Fruit fly (Drosophila melanogaster) whole organism, embryonic: ENCODE measurements around the gene CG12990.
A peak's percentile ranks its signal among the peaks of the same experiment; 100 is the strongest.

Experiments
- Atf6 ChIP-seq: fragments of 200-800 bp; sonication (Bioruptor generic); IDR thresholded peaks from 2 replicates; pipeline ENCODE4 v1.3.6; 2022; ENCODE audit warnings: missing biosample characterization, missing genetic modification characterization
- BtbVII ChIP-seq: fragments of 200-800 bp; sonication (Bioruptor generic); optimal IDR thresholded peaks from 3 replicates; lab custom pipeline; 2017; ENCODE audit warnings: missing biosample characterization, mild to moderate bottlenecking, missing genetic modification characterization
- CG11696 ChIP-seq: fragments of 200-800 bp; sonication (Bioruptor generic); IDR thresholded peaks from 2 replicates; pipeline ENCODE4 v1.3.6; 2022; ENCODE audit warnings: missing biosample characterization, missing genetic modification characterization
- CG12299 ChIP-seq: fragments of 200-800 bp; sonication (Bioruptor generic); optimal IDR thresholded peaks from 2 replicates; lab custom pipeline; 2018; ENCODE audit warnings: missing biosample characterization, mild to moderate bottlenecking, missing genetic modification characterization
- CG13296 ChIP-seq: fragments of 200-800 bp; sonication (Bioruptor generic); optimal IDR thresholded peaks from 3 replicates; lab custom pipeline; 2018; ENCODE audit warnings: missing biosample characterization, mild to moderate bottlenecking, missing genetic modification characterization
- CG14050 ChIP-seq: fragments of 200-800 bp; sonication (Bioruptor generic); IDR thresholded peaks from 3 replicates; pipeline ENCODE4 v1.3.6; 2022; ENCODE audit warnings: missing biosample characterization, missing genetic modification characterization
- CG16815 ChIP-seq: fragments of 200-800 bp; sonication (Bioruptor generic); optimal IDR thresholded peaks from 3 replicates; lab custom pipeline; 2017; ENCODE audit warnings: missing biosample characterization, mild to moderate bottlenecking, missing genetic modification characterization
- CG17359 ChIP-seq: fragments of 200-800 bp; sonication (Bioruptor generic); optimal IDR thresholded peaks from 3 replicates; lab custom pipeline; 2018; ENCODE audit warnings: missing biosample characterization, mild to moderate bottlenecking, missing genetic modification characterization, moderate library complexity
- CG17802 ChIP-seq: fragments of 200-800 bp; sonication (Bioruptor generic); optimal IDR thresholded peaks from 2 replicates; lab custom pipeline; 2018; ENCODE audit warnings: missing biosample characterization, mild to moderate bottlenecking, missing genetic modification characterization, moderate library complexity
- CG18011 ChIP-seq: fragments of 200-800 bp; sonication (Bioruptor generic); optimal IDR thresholded peaks from 2 replicates; lab custom pipeline; 2017; ENCODE audit warnings: missing biosample characterization, missing genetic modification characterization, mild to moderate bottlenecking, moderate library complexity, missing genotype
- CG2120 ChIP-seq: fragments of 200-800 bp; sonication (Bioruptor generic); optimal IDR thresholded peaks from 3 replicates; lab custom pipeline; 2016; ENCODE audit warnings: missing biosample characterization, missing genetic modification characterization
- CG31365 ChIP-seq: fragments of 200-800 bp; sonication (Bioruptor generic); optimal IDR thresholded peaks from 2 replicates; lab custom pipeline; 2018; ENCODE audit warnings: missing biosample characterization, mild to moderate bottlenecking, missing genetic modification characterization
- CG32772 ChIP-seq: fragments of 200-800 bp; sonication (Bioruptor generic); IDR thresholded peaks from 2 replicates; pipeline ENCODE4 v1.3.6; 2022; ENCODE audit warnings: missing biosample characterization, missing genetic modification characterization
- CG33557 ChIP-seq: fragments of 200-800 bp; sonication (Bioruptor generic); optimal IDR thresholded peaks from 2 replicates; lab custom pipeline; 2019; ENCODE audit warnings: missing biosample characterization, mild to moderate bottlenecking, missing genetic modification characterization, moderate library complexity
- CG7271 ChIP-seq: fragments of 200-800 bp; sonication (Bioruptor generic); optimal IDR thresholded peaks from 2 replicates; lab custom pipeline; 2018; ENCODE audit warnings: missing biosample characterization, mild to moderate bottlenecking, missing genetic modification characterization, moderate library complexity
- CG9215 ChIP-seq: fragments of 200-800 bp; sonication (Bioruptor generic); IDR thresholded peaks from 2 replicates; pipeline ENCODE4 v1.3.6; 2022; ENCODE audit warnings: missing biosample characterization, missing genetic modification characterization
- CkIIα-i1 ChIP-seq: fragments of 200-800 bp; sonication (Bioruptor generic); IDR thresholded peaks from 2 replicates; pipeline ENCODE4 v1.3.6; 2022; ENCODE audit warnings: missing biosample characterization, missing genetic modification characterization
- CoRest ChIP-seq: fragments of 200-800 bp; sonication (Bioruptor generic); optimal IDR thresholded peaks from 3 replicates; lab custom pipeline; 2018; ENCODE audit warnings: missing biosample characterization, mild to moderate bottlenecking, missing genetic modification characterization, moderate library complexity
- Dbx ChIP-seq: fragments of 200-800 bp; sonication (Bioruptor generic); IDR thresholded peaks from 3 replicates; pipeline ENCODE4 v1.3.6; 2022; ENCODE audit warnings: missing biosample characterization, missing genetic modification characterization
- Doc2 ChIP-seq: fragments of 200-800 bp; sonication (Bioruptor generic); IDR thresholded peaks from 2 replicates; pipeline ENCODE4 v1.3.6; 2022; ENCODE audit warnings: missing biosample characterization, missing genetic modification characterization
- E2f2 ChIP-seq: fragments of 200-800 bp; sonication (Bioruptor generic); IDR thresholded peaks from 2 replicates; pipeline ENCODE4 v1.3.6; 2022; ENCODE audit warnings: missing biosample characterization, missing genetic modification characterization
- Fer1 ChIP-seq: fragments of 200-800 bp; sonication (Bioruptor generic); optimal IDR thresholded peaks from 2 replicates; lab custom pipeline; 2017; ENCODE audit warnings: missing biosample characterization, mild to moderate bottlenecking, missing genetic modification characterization
- Hand ChIP-seq: fragments of 200-800 bp; sonication (Bioruptor generic); optimal IDR thresholded peaks from 2 replicates; lab custom pipeline; 2017; ENCODE audit warnings: mild to moderate bottlenecking, missing biosample characterization, missing genetic modification reagents, missing genetic modification characterization
- Hr51 ChIP-seq, 2 experiments: fragments of 200-800 bp; sonication (Bioruptor generic); optimal IDR thresholded peaks; 2 replicates in 1 of 2; 3 replicates in 1 of 2; lab custom pipeline; 2016 to 2018; ENCODE audit warnings: missing biosample characterization in 2 of 2, missing genetic modification characterization in 2 of 2, mild to moderate bottlenecking in 1 of 2, moderate library complexity in 1 of 2
- Hsf ChIP-seq: fragments of 200-800 bp; sonication (Bioruptor generic); optimal IDR thresholded peaks from 3 replicates; lab custom pipeline; 2016; ENCODE audit warnings: missing biosample characterization, missing genetic modification characterization
- Lhr ChIP-seq: fragments of 200-800 bp; sonication (Bioruptor generic); optimal IDR thresholded peaks from 3 replicates; lab custom pipeline; 2017; ENCODE audit warnings: mild to moderate bottlenecking, missing biosample characterization, missing genetic modification reagents, missing genetic modification characterization
- Side ChIP-seq: fragments of 200-800 bp; sonication (Bioruptor generic); optimal IDR thresholded peaks from 2 replicates; lab custom pipeline; 2016; ENCODE audit warnings: missing biosample characterization, missing genetic modification characterization
- Trl ChIP-seq, 3 experiments: fragments of >200 bp in 2 of 3; fragments of 200-800 bp in 1 of 3; sonication (Bioruptor generic) in 1 of 3; optimal IDR thresholded peaks; 2 replicates in 1 of 3; 3 replicates in 2 of 3; lab custom pipeline; 2016 to 2017; ENCODE audit warnings: missing biosample characterization in 1 of 3, missing genetic modification characterization in 1 of 3
- Xbp1 ChIP-seq: fragments of 200-800 bp; sonication (Bioruptor generic); optimal IDR thresholded peaks from 3 replicates; lab custom pipeline; 2016; ENCODE audit warnings: missing biosample characterization, mild to moderate bottlenecking, missing genetic modification characterization
- ara ChIP-seq: fragments of 200-800 bp; sonication (Bioruptor generic); IDR thresholded peaks from 2 replicates; pipeline ENCODE4 v1.3.6; 2022; ENCODE audit warnings: missing biosample characterization, missing genetic modification characterization
- bigmax ChIP-seq: fragments of 200-800 bp; sonication (Bioruptor generic); optimal IDR thresholded peaks from 2 replicates; lab custom pipeline; 2018; ENCODE audit warnings: missing biosample characterization, mild to moderate bottlenecking, missing genetic modification characterization
- bowl ChIP-seq: fragments of 200-800 bp; sonication (Bioruptor generic); IDR thresholded peaks from 2 replicates; pipeline ENCODE4 v1.3.6; 2022; ENCODE audit warnings: missing biosample characterization, missing genetic modification characterization
- br ChIP-seq: fragments of >200 bp; optimal IDR thresholded peaks from 2 replicates; lab custom pipeline; 2017
- btn ChIP-seq: fragments of 200-800 bp; sonication (Bioruptor generic); optimal IDR thresholded peaks from 2 replicates; lab custom pipeline; 2016; ENCODE audit warnings: missing biosample characterization, missing genetic modification characterization
- corto ChIP-seq: fragments of 200-800 bp; sonication (Bioruptor generic); optimal IDR thresholded peaks from 2 replicates; lab custom pipeline; 2016; ENCODE audit warnings: missing biosample characterization, mild to moderate bottlenecking, missing genetic modification characterization, moderate library complexity
- dmrt11E ChIP-seq: fragments of 200-800 bp; sonication (Bioruptor generic); optimal IDR thresholded peaks from 3 replicates; lab custom pipeline; 2018; ENCODE audit warnings: missing biosample characterization, mild to moderate bottlenecking, missing genetic modification characterization, moderate library complexity
- gce ChIP-seq: fragments of 200-800 bp; sonication (Bioruptor generic); IDR thresholded peaks from 3 replicates; pipeline ENCODE4 v1.3.6; 2022; ENCODE audit warnings: missing biosample characterization, missing genetic modification characterization
- gcm2 ChIP-seq: fragments of 200-800 bp; sonication (Bioruptor generic); optimal IDR thresholded peaks from 2 replicates; lab custom pipeline; 2016; ENCODE audit warnings: missing biosample characterization, missing genetic modification characterization
- ind ChIP-seq: fragments of 200-800 bp; sonication (Bioruptor generic); optimal IDR thresholded peaks from 3 replicates; lab custom pipeline; 2016; ENCODE audit warnings: missing biosample characterization, missing genetic modification characterization
- kah ChIP-seq: fragments of 200-800 bp; sonication (Bioruptor generic); optimal IDR thresholded peaks from 2 replicates; lab custom pipeline; 2018; ENCODE audit warnings: missing biosample characterization, mild to moderate bottlenecking, missing genetic modification characterization
- klu ChIP-seq: fragments of 200-800 bp; sonication (Bioruptor generic); IDR thresholded peaks from 2 replicates; pipeline ENCODE4 v1.3.6; 2022; ENCODE audit warnings: missing biosample characterization, missing genetic modification characterization
- lov ChIP-seq, 2 experiments: fragments of 200-800 bp in 1 of 2; fragments of >200 bp in 1 of 2; sonication (Bioruptor generic) in 1 of 2; IDR thresholded peaks in 1 of 2; optimal IDR thresholded peaks in 1 of 2; 2 replicates in 1 of 2; 3 replicates in 1 of 2; pipeline versions ENCODE4 v1.3.6 to Lab custom; 2017 to 2022; ENCODE audit warnings: missing biosample characterization in 1 of 2, missing genetic modification characterization in 1 of 2
- nom ChIP-seq: fragments of 200-800 bp; sonication (Bioruptor generic); optimal IDR thresholded peaks from 2 replicates; lab custom pipeline; 2017; ENCODE audit warnings: missing biosample characterization, missing genetic modification characterization, mild to moderate bottlenecking, moderate library complexity, missing genetic modification reagents
- pb ChIP-seq: fragments of 200-800 bp; sonication (Bioruptor generic); optimal IDR thresholded peaks from 3 replicates; lab custom pipeline; 2016; ENCODE audit warnings: missing biosample characterization, missing genetic modification characterization
- pros ChIP-seq: fragments of 200-800 bp; sonication (Bioruptor generic); optimal IDR thresholded peaks from 3 replicates; lab custom pipeline; 2019; ENCODE audit warnings: missing biosample characterization, mild to moderate bottlenecking, missing genetic modification characterization, moderate library complexity
- pum ChIP-seq: fragments of 200-800 bp; sonication (Bioruptor generic); optimal IDR thresholded peaks from 2 replicates; lab custom pipeline; 2016; ENCODE audit warnings: missing biosample characterization, missing genetic modification characterization
- slou ChIP-seq: fragments of 200-800 bp; sonication (Bioruptor generic); optimal IDR thresholded peaks from 3 replicates; lab custom pipeline; 2016; ENCODE audit warnings: missing biosample characterization, missing genetic modification characterization
- tin ChIP-seq: fragments of 200-800 bp; sonication (Bioruptor generic); optimal IDR thresholded peaks from 3 replicates; lab custom pipeline; 2016; ENCODE audit warnings: missing biosample characterization, missing genetic modification characterization
- twi ChIP-seq: fragments of 200-800 bp; optimal IDR thresholded peaks from 2 replicates; lab custom pipeline; 2019; ENCODE audit warnings: missing biosample characterization, mild to moderate bottlenecking, missing genetic modification characterization, moderate library complexity
- tx ChIP-seq: fragments of 200-800 bp; sonication (Bioruptor generic); optimal IDR thresholded peaks from 2 replicates; lab custom pipeline; 2016; ENCODE audit warnings: missing biosample characterization, missing genetic modification characterization

Gene CG12990

DNA sequence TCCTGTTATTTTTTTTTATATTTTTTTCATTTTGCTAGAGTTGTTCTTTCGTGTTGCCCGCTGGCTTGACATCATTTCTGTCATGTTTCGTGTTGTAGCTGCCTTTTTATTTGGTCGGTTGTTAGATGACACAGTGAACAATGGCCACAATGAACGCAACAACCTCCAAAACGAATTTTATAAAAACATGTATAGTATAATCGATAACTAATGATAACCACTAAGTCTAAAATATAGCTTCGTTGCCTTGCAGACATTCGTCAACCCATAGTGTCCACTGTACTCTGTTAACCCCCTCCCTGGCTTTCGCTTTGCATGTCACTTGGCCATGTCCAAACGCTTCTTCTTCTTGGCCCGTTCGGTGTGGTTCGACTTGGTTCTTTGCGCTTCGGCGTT is 42.0 kb upstream of the CG12990 start (continued):
- TF ChIP-seq CG12299 (tag; lab: Kevin White, UChicago): peak; percentile 17
- peak; percentile 35; the same call in 1 of the 2 replicates for TF ChIP-seq CkIIα-i1
- TF ChIP-seq Doc2 (GFP tag; lab: Robert Waterston, UW): no peak
- TF ChIP-seq dmrt11E (tag; lab: Kevin White, UChicago): peak; percentile 45
- TF ChIP-seq pb (GFP tag; lab: Kevin White, UChicago): peak; percentile 42
- TF ChIP-seq tx (GFP tag; lab: Kevin White, UChicago): peak; percentile 66
- TF ChIP-seq Side (GFP tag; lab: Kevin White, UChicago): peak; percentile 77
- peak; percentile 69 for TF ChIP-seq CG14050
- TF ChIP-seq bowl: peak; percentile 38; the same call in 1 of the 2 replicates
- peak; percentile 82 for TF ChIP-seq ara (GFP tag; lab: Robert Waterston, UW)
- no peak for TF ChIP-seq CG7271 (tag; lab: Kevin White, UChicago)
- no peak for TF ChIP-seq Lhr (GFP tag; lab: Kevin White, UChicago)
- TF ChIP-seq CG17359: peak; percentile 77
- no peak for TF ChIP-seq lov (optimal IDR thresholded peaks at IDR 0.05; lab: Kevin White, UChicago)
- 0 out of 3 replicates have a peak, but pooled peaks have one; percentile 36 for TF ChIP-seq lov (GFP tag; IDR thresholded peaks at IDR 0.05; lab: Robert Waterston, UW)
- peak; percentile 75 for TF ChIP-seq CG9215 (GFP tag; lab: Robert Waterston, UW)
- TF ChIP-seq slou: no peak
- peak; percentile 37 for TF ChIP-seq twi (tag; lab: Kevin White, UChicago)
- TF ChIP-seq CoRest (tag; lab: Kevin White, UChicago): peak; percentile 52
- peak; percentile 31 for TF ChIP-seq CG31365
- TF ChIP-seq kah (GFP tag; lab: Kevin White, UChicago): no peak
- peak; percentile 59 for TF ChIP-seq Fer1 (GFP tag; lab: Kevin White, UChicago)
- TF ChIP-seq Atf6: peak; percentile 75
- TF ChIP-seq tin (GFP tag; lab: Kevin White, UChicago): peak; percentile 76
- TF ChIP-seq br: no peak
- TF ChIP-seq Dbx (GFP tag; lab: Robert Waterston, UW): peak; percentile 67; the same call in 2 of the 3 replicates
- TF ChIP-seq CG17802 (tag; lab: Kevin White, UChicago): peak; percentile 24
- TF ChIP-seq bigmax (GFP tag; lab: Kevin White, UChicago): no peak
- peak; percentile 51; the same call in 1 of the 2 replicates for TF ChIP-seq E2f2 (GFP tag; lab: Robert Waterston, UW)
- no peak for TF ChIP-seq CG33557 (GFP tag; lab: Kevin White, UChicago)
- TF ChIP-seq BtbVII (GFP tag; lab: Kevin White, UChicago): no peak
- TF ChIP-seq CG18011: no peak
- TF ChIP-seq pros: no peak
- peak; percentile 14 for TF ChIP-seq gcm2 (GFP tag; lab: Kevin White, UChicago)
- TF ChIP-seq Hand (GFP tag; lab: Kevin White, UChicago): no peak
- TF ChIP-seq corto: no peak
- TF ChIP-seq btn (GFP tag; lab: Kevin White, UChicago): peak; percentile 70
- no peak for TF ChIP-seq Trl (optimal IDR thresholded peaks at IDR 0.05; lab: Kevin White, UChicago)
- peak; percentile 79 for TF ChIP-seq Trl (GFP tag; optimal IDR thresholded peaks at IDR 0.05; lab: Kevin White, UChicago)
- peak; percentile 61 for TF ChIP-seq CG11696 (GFP tag; lab: Robert Waterston, UW)
- TF ChIP-seq CG13296 (GFP tag; lab: Kevin White, UChicago): peak; percentile 54
- peak; percentile 73 for TF ChIP-seq pum (GFP tag; lab: Kevin White, UChicago)
- TF ChIP-seq CG2120 (GFP tag; lab: Kevin White, UChicago): peak; percentile 69
- TF ChIP-seq ind: peak; percentile 82
- peak; percentile 65 for TF ChIP-seq Hsf (GFP tag; lab: Kevin White, UChicago)
- TF ChIP-seq Xbp1 (GFP tag; lab: Kevin White, UChicago): peak; percentile 63
- peak in 1 of 2 experiments; percentile 29 for TF ChIP-seq Hr51 (GFP tag; optimal IDR thresholded peaks at IDR 0.05; lab: Kevin White, UChicago)
- peak; percentile 57 for TF ChIP-seq klu
- peak; percentile 88 for TF ChIP-seq gce (GFP tag; lab: Robert Waterston, UW)
- TF ChIP-seq CG32772 (GFP tag; lab: Robert Waterston, UW): peak; percentile 79
- peak; percentile 49 for TF ChIP-seq CG16815 (GFP tag; lab: Kevin White, UChicago)
- TF ChIP-seq nom: no peak
